Worm (Caenorhabditis elegans) whole organism, midembryonic: ENCODE measurements around the gene Y49F6C.8.
A peak's percentile ranks its signal among the peaks of the same experiment; 100 is the strongest.

Source experiments
- T22C8.4 ChIP-seq: fragments of 200-800 bp; sonication (Bioruptor generic); IDR thresholded peaks from 2 replicates; pipeline ENCODE4 v1.3.6; 2022; ENCODE audit warnings: missing genetic modification characterization, missing compliant biosample characterization
- cog-1 ChIP-seq: sonication (generic microtip); optimal IDR thresholded peaks from 2 replicates; lab custom pipeline; 2016; ENCODE audit warnings: missing genetic modification characterization, missing compliant biosample characterization
- flt-1 ChIP-seq: fragments of 200-800 bp; sonication (Bioruptor generic); IDR thresholded peaks from 2 replicates; pipeline ENCODE4 v1.3.6; 2022; ENCODE audit warnings: missing genetic modification characterization, missing compliant biosample characterization
- klf-2 ChIP-seq: fragments of 200-800 bp; sonication (Bioruptor generic); conservative IDR thresholded peaks from 2 replicates; pipeline ENCODE4 v1.3.6; 2022; ENCODE audit warnings: missing genetic modification reagents, missing genetic modification characterization, missing compliant biosample characterization
- med-1 ChIP-seq: sonication (generic microtip); optimal IDR thresholded peaks from 2 replicates; lab custom pipeline; 2017; ENCODE audit warnings: missing genetic modification characterization, mild to moderate bottlenecking, missing compliant biosample characterization, antibody characterized with exemption, missing genetic modification reagents; ENCODE audit not compliant: insufficient read depth
- ref-1 ChIP-seq: fragments of 200-800 bp; sonication (Bioruptor generic); conservative IDR thresholded peaks from 2 replicates; pipeline ENCODE4 v1.3.6; 2022; ENCODE audit warnings: missing genetic modification reagents, missing genetic modification characterization, missing compliant biosample characterization
- tab-1 ChIP-seq: fragments of 200-800 bp; sonication (Bioruptor generic); IDR thresholded peaks from 2 replicates; pipeline ENCODE4 v1.3.6; 2022; ENCODE audit warnings: missing genetic modification characterization, missing compliant biosample characterization
- ztf-23 ChIP-seq: fragments of 200-800 bp; sonication (Bioruptor generic); IDR thresholded peaks from 2 replicates; pipeline ENCODE4 v1.3.6; 2022; ENCODE audit warnings: missing genetic modification reagents, missing genetic modification characterization, missing compliant biosample characterization
- ztf-29 ChIP-seq: fragments of 200-800 bp; sonication (Bioruptor generic); IDR thresholded peaks from 2 replicates; pipeline ENCODE4 v1.3.6; 2022; ENCODE audit warnings: missing genetic modification reagents, missing genetic modification characterization, missing compliant biosample characterization

Gene Y49F6C.8

ce11 chrII:3340818-3341217 lies 29.1 kb downstream of the Y49F6C.8 start:
- TF ChIP-seq T22C8.4 (GFP tag; lab: Robert Waterston, UW) (no peak), tab-1 (GFP tag; lab: Robert Waterston, UW) (no peak), med-1 (GFP tag; lab: Kevin White, UChicago) (no peak), ref-1 (GFP tag; lab: Robert Waterston, UW) (no peak), flt-1 (GFP tag; lab: Robert Waterston, UW) (no peak), ztf-23 (no peak), cog-1 (tag; lab: Kevin White, UChicago) (no peak), ztf-29 (GFP tag; lab: Robert Waterston, UW) (no peak), klf-2 (no peak)

- TF ChIP-seq tab-1 (GFP tag; lab: Robert Waterston, UW) (no peak), klf-2 (no peak), T22C8.4 (GFP tag; lab: Robert Waterston, UW) (peak; percentile 14; the same call in 1 of the 2 replicates), ztf-23 (no peak)
These were observed 29.7 kb downstream of the Y49F6C.8 start, which contains the start of gene F14D2.5 for ce11 chrII:3340251-3340650. Gene F14D2.5, plus strand, starts transcription at chrII:3340551.

ce11 chrII:3338556-3338955 lies 31.4 kb downstream of the Y49F6C.8 start, which contains the start of gene F14D2.7:
Gene F14D2.7, minus strand, starts transcription at chrII:3338656.
- TF ChIP-seq med-1 (GFP tag; lab: Kevin White, UChicago) (no peak), ref-1 (GFP tag; lab: Robert Waterston, UW) (no peak)

ce11 chrII:3337039-3337438 lies 32.9 kb downstream of the Y49F6C.8 start, which contains the start of gene F14D2.19:
Gene F14D2.19, minus strand, starts transcription at chrII:3337139.
- no peak for TF ChIP-seq ztf-23
- TF ChIP-seq flt-1 (GFP tag; lab: Robert Waterston, UW), result no peak
- TF ChIP-seq tab-1 (GFP tag; lab: Robert Waterston, UW), result no peak
- no peak for TF ChIP-seq klf-2
- TF ChIP-seq med-1 (GFP tag; lab: Kevin White, UChicago), result no peak
- TF ChIP-seq ztf-29 (GFP tag; lab: Robert Waterston, UW), result no peak
- no peak for TF ChIP-seq cog-1 (tag; lab: Kevin White, UChicago)
- no peak for TF ChIP-seq ref-1 (GFP tag; lab: Robert Waterston, UW)
- no peak for TF ChIP-seq T22C8.4 (GFP tag; lab: Robert Waterston, UW)

ce11 chrII:3332039-3332438 lies 37.9 kb downstream of the Y49F6C.8 start, which contains the start of gene irld-27:
Gene irld-27, plus strand, starts transcription at chrII:3332339.
- TF ChIP-seq cog-1 (tag; lab: Kevin White, UChicago) (no peak), ztf-29 (GFP tag; lab: Robert Waterston, UW) (no peak), flt-1 (GFP tag; lab: Robert Waterston, UW) (no peak), med-1 (GFP tag; lab: Kevin White, UChicago) (no peak), ref-1 (GFP tag; lab: Robert Waterston, UW) (no peak), klf-2 (no peak), T22C8.4 (GFP tag; lab: Robert Waterston, UW) (no peak)

- no peak for TF ChIP-seq tab-1 (GFP tag; lab: Robert Waterston, UW)
- TF ChIP-seq med-1 (GFP tag; lab: Kevin White, UChicago), result no peak
- TF ChIP-seq ref-1 (GFP tag; lab: Robert Waterston, UW), result no peak
- TF ChIP-seq cog-1 (tag; lab: Kevin White, UChicago), result no peak
- TF ChIP-seq ztf-29 (GFP tag; lab: Robert Waterston, UW), result no peak
- no peak for TF ChIP-seq T22C8.4 (GFP tag; lab: Robert Waterston, UW)
- no peak for TF ChIP-seq flt-1 (GFP tag; lab: Robert Waterston, UW)
These were observed 42.8 kb downstream of the Y49F6C.8 start, which contains the start of gene Y46D2A.3 for ce11 chrII:3327104-3327503. Gene Y46D2A.3, minus strand, starts transcription at chrII:3327204.

ce11 chrII:3323179-3323578 lies 46.7 kb downstream of the Y49F6C.8 start, which contains the start of gene Y46D2A.2:
Gene Y46D2A.2, minus strand, starts transcription at chrII:3323279.
- TF ChIP-seq klf-2 (no peak), cog-1 (tag; lab: Kevin White, UChicago) (no peak), T22C8.4 (GFP tag; lab: Robert Waterston, UW) (no peak), ztf-29 (GFP tag; lab: Robert Waterston, UW) (no peak), flt-1 (GFP tag; lab: Robert Waterston, UW) (no peak), tab-1 (GFP tag; lab: Robert Waterston, UW) (no peak), ref-1 (GFP tag; lab: Robert Waterston, UW) (no peak), med-1 (GFP tag; lab: Kevin White, UChicago) (no peak), ztf-23 (no peak)

- TF ChIP-seq tab-1 (GFP tag; lab: Robert Waterston, UW) (no peak), ztf-23 (no peak), cog-1 (tag; lab: Kevin White, UChicago) (no peak), ref-1 (GFP tag; lab: Robert Waterston, UW) (no peak), klf-2 (no peak), med-1 (GFP tag; lab: Kevin White, UChicago) (no peak), flt-1 (GFP tag; lab: Robert Waterston, UW) (no peak), ztf-29 (GFP tag; lab: Robert Waterston, UW) (no peak), T22C8.4 (GFP tag; lab: Robert Waterston, UW) (no peak)
These were observed 47.7 kb downstream of the Y49F6C.8 start, which contains the start of gene Y46D2A.1 for ce11 chrII:3322257-3322656. Gene Y46D2A.1, plus strand, starts transcription at chrII:3322557.
